Worm (Caenorhabditis elegans): ENCODE results near the gene che-10.

- TF ChIP-seq dox-1 (GFP tag; IDR thresholded peaks at IDR 0.05) (no peak), bed-1 (GFP tag; IDR thresholded peaks at IDR 0.05) (no peak), cebp-2 (GFP tag; IDR thresholded peaks at IDR 0.05) (no peak), athp-1 (tag; optimal IDR thresholded peaks at IDR 0.05) (no peak), nhr-90 (tag; optimal IDR thresholded peaks at IDR 0.05) (no peak), F52B5.7 (tag; optimal IDR thresholded peaks at IDR 0.05) (no peak), pha-4 (tag; optimal IDR thresholded peaks at IDR 0.05) (no peak), unc-62 (GFP tag; optimal IDR thresholded peaks at IDR 0.05) (no peak), lsy-27 (tag; optimal IDR thresholded peaks at IDR 0.05; ENCODE audit: borderline replicate concordance, insufficient read depth) (no peak), Y79H2A.3 (GFP tag; conservative IDR thresholded peaks at IDR 0.05) (no peak), B0019.2 (GFP tag; conservative IDR thresholded peaks at IDR 0.05) (no peak)
Measured at ce11 chrII:4608073-4608472, 30.1 kb downstream of the che-10 start, which contains the start of gene F35D11.3.

All from whole organism, young adult.